Worm (Caenorhabditis elegans): ENCODE data around the gene R07B1.11.

The R07B1.11 gene

DNA sequence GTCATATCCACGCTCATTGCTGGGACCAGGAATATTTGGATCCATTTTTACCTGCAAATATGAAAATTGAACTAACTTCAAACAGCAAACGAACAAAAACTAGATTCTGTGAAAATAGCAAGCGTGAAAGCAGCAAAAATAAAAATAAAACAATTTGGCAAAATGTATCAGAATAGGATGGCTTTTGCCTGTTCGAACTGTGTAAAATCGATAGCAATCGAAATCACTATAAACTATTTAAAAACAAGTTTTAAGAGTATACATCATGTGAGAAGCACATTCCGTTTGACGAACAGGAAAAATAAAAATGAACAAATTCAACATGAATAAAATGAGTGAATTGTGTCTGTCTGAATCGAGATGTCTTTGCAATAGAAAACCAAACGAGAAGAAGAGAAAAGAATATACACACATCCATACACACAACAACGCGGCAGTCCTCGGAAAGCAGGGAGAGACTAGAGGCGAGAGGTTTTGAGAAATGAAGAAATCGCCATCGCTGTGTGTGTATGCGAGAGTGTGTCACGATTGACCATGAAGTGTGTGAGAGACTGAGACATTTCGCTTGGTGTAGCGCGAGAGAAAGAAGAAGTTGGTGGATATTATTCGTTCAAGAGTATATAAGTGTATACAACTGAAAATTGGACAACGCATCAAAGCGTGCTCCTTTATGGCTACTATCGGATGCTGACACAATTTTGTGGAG is 42.9 kb downstream of the R07B1.11 start, which contains the start of gene phf-34:
phf-34 (minus strand) TSS at position 51 of the 706 bp plus-strand sequence.
- TF ChIP-seq zfp-2 (tag; optimal IDR thresholded peaks at IDR 0.05) (no peak), egl-43 (GFP tag; IDR thresholded peaks at IDR 0.05) (no peak), jun-1 (tag; optimal IDR thresholded peaks at IDR 0.05) (no peak), zip-11 (GFP tag; IDR thresholded peaks at IDR 0.05) (no peak), php-3 (GFP tag; IDR thresholded peaks at IDR 0.05) (no peak), F44E2.7 (GFP tag; IDR thresholded peaks at IDR 0.05) (no peak), skn-1 (tag; optimal IDR thresholded peaks at IDR 0.05) (no peak), hlh-11 (tag; optimal IDR thresholded peaks at IDR 0.05) (no peak), aha-1 (tag) (peak; percentile 72), lim-7 (GFP tag; IDR thresholded peaks at IDR 0.05) (no peak), lsy-2 (tag; optimal IDR thresholded peaks at IDR 0.05) (peak in 1 of 2 experiments; percentile 58), dve-1 (tag; optimal IDR thresholded peaks at IDR 0.05; ENCODE audit: insufficient read depth) (peak; percentile 45), arid-1 (GFP tag; conservative IDR thresholded peaks at IDR 0.05) (0 out of 2 replicates have a peak, but pooled peaks have one; percentile 24), rbr-2 (tag; optimal IDR thresholded peaks at IDR 0.05) (peak; percentile 58), hlh-30 (tag; optimal IDR thresholded peaks at IDR 0.05; ENCODE audit: insufficient read depth) (peak; percentile 62), lin-29 (GFP tag; IDR thresholded peaks at IDR 0.05) (no peak), lin-15B (tag; optimal IDR thresholded peaks at IDR 0.05) (no peak), nhr-102 (tag; optimal IDR thresholded peaks at IDR 0.05) (no peak), D1046.2 (GFP tag; IDR thresholded peaks at IDR 0.05) (no peak), egl-27 (tag; optimal IDR thresholded peaks at IDR 0.05) (no peak), mxl-3 (GFP tag; optimal IDR thresholded peaks at IDR 0.05) (peak; percentile 58), nhr-77 (tag; optimal IDR thresholded peaks at IDR 0.05) (peak; percentile 5), ztf-11 (tag; optimal IDR thresholded peaks at IDR 0.05) (no peak), F37D6.2 (tag; optimal IDR thresholded peaks at IDR 0.05) (no peak), spr-3 (GFP tag; optimal IDR thresholded peaks at IDR 0.05) (no peak), F49E8.2 (tag; optimal IDR thresholded peaks at IDR 0.05; ENCODE audit: borderline replicate concordance) (no peak), hmg-1.1 (GFP tag; IDR thresholded peaks at IDR 0.05) (peak; percentile 70), nhr-237 (tag; optimal IDR thresholded peaks at IDR 0.05) (no peak), mdl-1 (tag; optimal IDR thresholded peaks at IDR 0.05) (peak in 1 of 2 experiments; percentile 60), mep-1 (tag; optimal IDR thresholded peaks at IDR 0.05) (no peak), fkh-10 (GFP tag; optimal IDR thresholded peaks at IDR 0.05) (peak; percentile 56), nhr-28 (tag; optimal IDR thresholded peaks at IDR 0.05) (peak; percentile 70), dpl-1 (GFP tag; optimal IDR thresholded peaks at IDR 0.05) (peak; percentile 14), F10B5.3 (tag; optimal IDR thresholded peaks at IDR 0.05) (no peak), mxl-2 (GFP tag; conservative IDR thresholded peaks at IDR 0.05) (no peak), nhr-41 (GFP tag; IDR thresholded peaks at IDR 0.05) (no peak), daf-16 (GFP tag; optimal IDR thresholded peaks at IDR 0.05) (no peak), daf-16 (tag; optimal IDR thresholded peaks at IDR 0.05) (peak; percentile 41), unc-130 (GFP tag; optimal IDR thresholded peaks at IDR 0.05) (no peak), unc-62 (GFP tag; optimal IDR thresholded peaks at IDR 0.05 in 1 of 2) (peak in 1 of 2 experiments; percentile 61), unc-62 (tag; optimal IDR thresholded peaks at IDR 0.05) (no peak)

DNA sequence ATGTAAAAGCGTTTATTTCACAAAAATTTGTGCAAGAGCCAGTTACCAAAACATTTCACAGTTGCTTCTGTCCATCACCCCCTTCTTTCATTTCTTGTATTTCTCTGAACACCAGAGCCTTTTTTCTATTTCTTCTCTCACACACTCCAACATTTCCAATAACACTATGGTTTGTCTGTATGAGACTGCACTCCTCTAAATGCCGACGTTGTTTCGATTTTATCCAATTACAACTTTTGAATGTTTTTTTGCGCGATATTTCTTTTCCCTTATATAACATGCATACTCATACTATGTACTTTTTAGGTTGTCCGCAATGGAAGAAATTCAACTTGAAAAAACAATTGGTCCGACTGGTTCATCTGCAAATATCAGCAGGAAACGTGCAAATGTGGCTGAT is 49.1 kb downstream of the R07B1.11 start, which contains the start of gene F21G4.5:
F21G4.5 (plus strand) TSS at position 301 of the 400 bp plus-strand sequence.
- TF ChIP-seq ceh-44 (GFP tag; IDR thresholded peaks at IDR 0.05): no peak
- TF ChIP-seq lin-1 (GFP tag; IDR thresholded peaks at IDR 0.05): no peak
- TF ChIP-seq hmg-1.1 (GFP tag; IDR thresholded peaks at IDR 0.05): no peak
- no peak for TF ChIP-seq lim-7 (GFP tag; IDR thresholded peaks at IDR 0.05)
- TF ChIP-seq spr-1 (tag; optimal IDR thresholded peaks at IDR 0.05): no peak
- no peak for TF ChIP-seq nhr-111 (GFP tag; optimal IDR thresholded peaks at IDR 0.05)
- no peak for TF ChIP-seq zfp-3 (GFP tag; conservative IDR thresholded peaks at IDR 0.05)
- TF ChIP-seq nhr-11 (tag; optimal IDR thresholded peaks at IDR 0.05): no peak
- no peak for TF ChIP-seq vab-7 (GFP tag; IDR thresholded peaks at IDR 0.05)

All from whole organism, L4 larva.